Fruit fly (Drosophila melanogaster) whole organism, prepupa: ENCODE results near the gene Or67c.

ENCODE experiments used
- CG10631 ChIP-seq: fragments of 200-800 bp; sonication (Bioruptor generic); optimal IDR thresholded peaks from 2 replicates; lab custom pipeline; 2016; ENCODE audit warnings: missing biosample characterization, missing genetic modification characterization
- CG10669 ChIP-seq: fragments of 200-800 bp; sonication (Bioruptor generic); optimal IDR thresholded peaks from 3 replicates; lab custom pipeline; 2018; ENCODE audit warnings: missing biosample characterization, mild to moderate bottlenecking, missing genetic modification characterization, moderate library complexity
- CG11294 ChIP-seq: fragments of 200-800 bp; sonication (Bioruptor generic); IDR thresholded peaks from 2 replicates; pipeline ENCODE4 v1.3.6; 2022; ENCODE audit warnings: missing biosample characterization, missing genetic modification characterization
- CG11762 ChIP-seq: fragments of 200-800 bp; sonication (Bioruptor generic); optimal IDR thresholded peaks from 3 replicates; lab custom pipeline; 2016; ENCODE audit warnings: missing biosample characterization, missing genetic modification characterization; ENCODE audit not compliant: insufficient read depth
- CG11902 ChIP-seq: fragments of 200-800 bp; sonication (Bioruptor generic); optimal IDR thresholded peaks from 3 replicates; lab custom pipeline; 2016; ENCODE audit warnings: missing biosample characterization, missing genetic modification characterization
- CG15336 ChIP-seq: fragments of 200-800 bp; sonication (Bioruptor generic); IDR thresholded peaks from 2 replicates; pipeline ENCODE4 v1.3.6; 2022; ENCODE audit warnings: missing biosample characterization, missing genetic modification characterization
- CG16779 ChIP-seq: fragments of 200-800 bp; sonication (Bioruptor generic); optimal IDR thresholded peaks from 3 replicates; lab custom pipeline; 2017; ENCODE audit warnings: missing biosample characterization, mild to moderate bottlenecking, missing genetic modification characterization
- CG3032 ChIP-seq: fragments of 200-800 bp; optimal IDR thresholded peaks from 2 replicates; lab custom pipeline; 2019; ENCODE audit warnings: missing biosample characterization, mild to moderate bottlenecking, missing genetic modification characterization, moderate library complexity
- CG32006 ChIP-seq: fragments of 200-800 bp; sonication (Bioruptor generic); optimal IDR thresholded peaks from 3 replicates; lab custom pipeline; 2017; ENCODE audit warnings: missing biosample characterization, mild to moderate bottlenecking, missing genetic modification characterization
- CG3919 ChIP-seq: fragments of 200-800 bp; sonication (Bioruptor generic); optimal IDR thresholded peaks from 3 replicates; lab custom pipeline; 2016; ENCODE audit warnings: missing biosample characterization, missing genetic modification characterization
- CG4318 ChIP-seq: fragments of 200-800 bp; sonication (Bioruptor generic); optimal IDR thresholded peaks from 3 replicates; lab custom pipeline; 2017; ENCODE audit warnings: missing biosample characterization, mild to moderate bottlenecking, missing genetic modification characterization
- CG6163 ChIP-seq: fragments of 200-800 bp; sonication (Bioruptor generic); IDR thresholded peaks from 3 replicates; pipeline ENCODE4 v1.3.6; 2022; ENCODE audit warnings: missing biosample characterization, missing genetic modification characterization
- CG6276 ChIP-seq: fragments of 200-800 bp; sonication (Bioruptor generic); optimal IDR thresholded peaks from 2 replicates; lab custom pipeline; 2017; ENCODE audit warnings: missing biosample characterization, mild to moderate bottlenecking, missing genetic modification characterization
- CG6792 ChIP-seq: fragments of 200-800 bp; sonication (Bioruptor generic); optimal IDR thresholded peaks from 3 replicates; lab custom pipeline; 2016; ENCODE audit warnings: missing biosample characterization, missing genetic modification characterization
- CG6808 ChIP-seq: fragments of 200-800 bp; sonication (Bioruptor generic); optimal IDR thresholded peaks from 3 replicates; lab custom pipeline; 2017; ENCODE audit warnings: missing biosample characterization, missing genetic modification characterization, mild to moderate bottlenecking, moderate library complexity, missing genetic modification reagents
- CG6854 ChIP-seq: fragments of 200-800 bp; sonication (Bioruptor generic); optimal IDR thresholded peaks from 2 replicates; lab custom pipeline; 2017; ENCODE audit warnings: missing biosample characterization, mild to moderate bottlenecking, missing genetic modification characterization
- CG7368 ChIP-seq: fragments of 200-800 bp; sonication (Bioruptor generic); optimal IDR thresholded peaks from 3 replicates; lab custom pipeline; 2016; ENCODE audit warnings: missing biosample characterization, missing genetic modification characterization
- CG8119 ChIP-seq: fragments of 200-800 bp; sonication (Bioruptor generic); IDR thresholded peaks from 3 replicates; pipeline ENCODE4 v1.3.6; 2022; ENCODE audit warnings: missing biosample characterization, missing genetic modification characterization
- CG8319 ChIP-seq: fragments of 200-800 bp; sonication (Bioruptor generic); optimal IDR thresholded peaks from 3 replicates; lab custom pipeline; 2016; ENCODE audit warnings: missing biosample characterization, missing genetic modification characterization
- CG8632 ChIP-seq: fragments of 200-800 bp; sonication (Bioruptor generic); optimal IDR thresholded peaks from 3 replicates; lab custom pipeline; 2016; ENCODE audit warnings: missing biosample characterization, missing genetic modification characterization
- Eip75B ChIP-seq: fragments of 200-800 bp; sonication (Bioruptor generic); optimal IDR thresholded peaks from 3 replicates; lab custom pipeline; 2016; ENCODE audit warnings: missing biosample characterization, missing genetic modification characterization
- Eip78C ChIP-seq: fragments of 200-800 bp; sonication (Bioruptor generic); peaks from one replicate; lab custom pipeline; 2016; ENCODE audit warnings: missing biosample characterization, missing genetic modification characterization
- Ets21C ChIP-seq: fragments of 200-800 bp; sonication (Bioruptor generic); optimal IDR thresholded peaks from 3 replicates; lab custom pipeline; 2016; ENCODE audit warnings: missing biosample characterization, missing genetic modification characterization
- Ets96B ChIP-seq: fragments of 200-800 bp; optimal IDR thresholded peaks from 2 replicates; lab custom pipeline; 2019; ENCODE audit warnings: missing biosample characterization, mild to moderate bottlenecking, missing genetic modification characterization, moderate library complexity
- Hr38 ChIP-seq: sonication (Bioruptor generic); optimal IDR thresholded peaks from 2 replicates; lab custom pipeline; 2016; ENCODE audit warnings: missing biosample characterization, missing genetic modification characterization
- Hr39 ChIP-seq: fragments of 200-800 bp; sonication (Bioruptor generic); optimal IDR thresholded peaks from 2 replicates; lab custom pipeline; 2016; ENCODE audit warnings: missing biosample characterization, missing genetic modification characterization
- Hr4 ChIP-seq: fragments of 200-800 bp; sonication (Bioruptor generic); optimal IDR thresholded peaks from 3 replicates; lab custom pipeline; 2016; ENCODE audit warnings: missing biosample characterization, missing genetic modification characterization
- Lpt ChIP-seq: fragments of 200-800 bp; sonication (Bioruptor generic); optimal IDR thresholded peaks from 3 replicates; lab custom pipeline; 2016; ENCODE audit warnings: missing biosample characterization, missing genetic modification characterization
- OdsH ChIP-seq: fragments of 200-800 bp; sonication (Bioruptor generic); optimal IDR thresholded peaks from 3 replicates; lab custom pipeline; 2016; ENCODE audit warnings: missing biosample characterization, missing genetic modification characterization
- Smox ChIP-seq: fragments of 200-800 bp; sonication (Bioruptor generic); optimal IDR thresholded peaks from 3 replicates; lab custom pipeline; 2016; ENCODE audit warnings: missing biosample characterization, missing genetic modification characterization
- Sox102F ChIP-seq: fragments of 200-800 bp; sonication (Bioruptor generic); optimal IDR thresholded peaks from 2 replicates; lab custom pipeline; 2016; ENCODE audit warnings: missing biosample characterization, mild to moderate bottlenecking, missing genetic modification characterization
- Sox14 ChIP-seq: fragments of 200-800 bp; sonication (Bioruptor generic); optimal IDR thresholded peaks from 3 replicates; lab custom pipeline; 2016; ENCODE audit warnings: missing biosample characterization, missing genetic modification characterization
- achi ChIP-seq: fragments of 200-800 bp; sonication (Bioruptor generic); optimal IDR thresholded peaks from 3 replicates; lab custom pipeline; 2016; ENCODE audit warnings: missing biosample characterization, missing genetic modification characterization
- acj6 ChIP-seq: fragments of 200-800 bp; sonication (Bioruptor generic); optimal IDR thresholded peaks from 3 replicates; lab custom pipeline; 2016; ENCODE audit warnings: missing biosample characterization, missing genetic modification characterization
- dac ChIP-seq: fragments of 200-800 bp; sonication (Bioruptor generic); optimal IDR thresholded peaks from 2 replicates; lab custom pipeline; 2017; ENCODE audit warnings: missing biosample characterization, mild to moderate bottlenecking, missing genetic modification characterization
- dsx ChIP-seq: fragments of 200-800 bp; optimal IDR thresholded peaks from 3 replicates; lab custom pipeline; 2019; ENCODE audit warnings: missing biosample characterization, mild to moderate bottlenecking, missing genetic modification characterization, moderate library complexity; ENCODE audit not compliant: poor library complexity, severe bottlenecking
- eg ChIP-seq: fragments of 200-800 bp; sonication (Bioruptor generic); IDR thresholded peaks from 3 replicates; pipeline ENCODE4 v1.3.6; 2022; ENCODE audit warnings: missing biosample characterization, missing genetic modification characterization
- esn ChIP-seq: fragments of 200-800 bp; sonication (Bioruptor generic); optimal IDR thresholded peaks from 2 replicates; lab custom pipeline; 2016; ENCODE audit warnings: missing biosample characterization, mild to moderate bottlenecking, missing genetic modification characterization, moderate library complexity
- fd59A ChIP-seq: fragments of 200-800 bp; sonication (Bioruptor generic); optimal IDR thresholded peaks from 2 replicates; lab custom pipeline; 2017; ENCODE audit warnings: missing biosample characterization, mild to moderate bottlenecking, missing genetic modification characterization, missing genetic modification reagents
- lz ChIP-seq: fragments of 200-800 bp; sonication (Bioruptor generic); optimal IDR thresholded peaks from 3 replicates; lab custom pipeline; 2016; ENCODE audit warnings: missing biosample characterization, missing genetic modification characterization
- net ChIP-seq: fragments of 200-800 bp; sonication (Bioruptor generic); optimal IDR thresholded peaks from 3 replicates; lab custom pipeline; 2016; ENCODE audit warnings: missing biosample characterization, missing genetic modification characterization
- pdm3 ChIP-seq: fragments of 200-800 bp; sonication (Bioruptor generic); optimal IDR thresholded peaks from 3 replicates; lab custom pipeline; 2016; ENCODE audit warnings: missing biosample characterization, missing genetic modification characterization
- salr ChIP-seq, 2 experiments: fragments of 200-800 bp; sonication (Bioruptor generic); optimal IDR thresholded peaks; 3 replicates each; lab custom pipeline; 2016 to 2018; ENCODE audit warnings: missing biosample characterization in 2 of 2, missing genetic modification characterization in 2 of 2, mild to moderate bottlenecking in 1 of 2
- spab ChIP-seq: fragments of 200-800 bp; sonication (Bioruptor generic); optimal IDR thresholded peaks from 2 replicates; lab custom pipeline; 2017; ENCODE audit warnings: missing biosample characterization, mild to moderate bottlenecking, missing genetic modification characterization, missing genetic modification reagents
- ss ChIP-seq, 2 experiments: fragments of 200-800 bp; sonication (Bioruptor generic); optimal IDR thresholded peaks; 2 replicates in 1 of 2; 3 replicates in 1 of 2; lab custom pipeline; 2017 to 2018; ENCODE audit warnings: mild to moderate bottlenecking in 2 of 2, missing biosample characterization in 2 of 2, missing genetic modification characterization in 2 of 2, moderate library complexity in 1 of 2
- svp ChIP-seq: fragments of 200-800 bp; sonication (Bioruptor generic); peaks from one replicate; lab custom pipeline; 2016; ENCODE audit warnings: missing biosample characterization, missing genetic modification characterization
- topi ChIP-seq: fragments of 200-800 bp; sonication (Bioruptor generic); optimal IDR thresholded peaks from 3 replicates; lab custom pipeline; 2016; ENCODE audit warnings: missing biosample characterization, missing genetic modification characterization
- vri ChIP-seq: fragments of 200-800 bp; sonication (Bioruptor generic); optimal IDR thresholded peaks from 3 replicates; lab custom pipeline; 2016; ENCODE audit warnings: missing biosample characterization, mild to moderate bottlenecking, missing genetic modification characterization

Gene Or67c

DNA sequence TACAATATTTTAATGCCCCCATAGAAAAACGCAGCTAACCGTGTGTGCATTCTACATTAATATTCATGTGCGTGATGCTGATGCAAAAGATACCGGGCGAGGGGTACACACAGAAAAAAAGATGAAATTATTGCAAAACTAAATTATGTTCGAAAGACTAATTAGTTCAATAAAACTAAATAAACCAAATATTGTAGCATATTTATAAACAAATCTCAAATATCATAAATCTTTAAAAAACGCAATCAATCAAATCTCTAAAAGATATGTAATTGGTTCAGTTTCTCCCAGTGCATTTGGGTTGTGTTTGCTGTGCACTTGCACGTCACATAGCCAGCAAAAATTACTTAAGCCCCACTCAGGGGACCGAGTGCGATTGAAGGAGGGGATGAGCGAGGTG lies 45.9 kb downstream of the Or67c start:
- TF ChIP-seq Hr39 (GFP tag; lab: Kevin White, UChicago) (no peak), net (GFP tag; lab: Kevin White, UChicago) (peak; percentile 22), svp (GFP tag; lab: Kevin White, UChicago) (peak; percentile 51), CG6792 (GFP tag; lab: Kevin White, UChicago) (no peak), CG16779 (tag; lab: Kevin White, UChicago) (no peak), CG6163 (GFP tag; lab: Robert Waterston, UW) (0 out of 3 replicates have a peak, but pooled peaks have one; percentile 5), dsx (GFP tag; lab: Kevin White, UChicago) (peak; percentile 20), CG8632 (GFP tag; lab: Kevin White, UChicago) (peak; percentile 25), CG11294 (GFP tag; lab: Robert Waterston, UW) (no peak), CG6276 (GFP tag; lab: Kevin White, UChicago) (peak; percentile 38), spab (peak; percentile 17), CG8319 (no peak), CG3919 (peak; percentile 18), CG11762 (no peak), CG8119 (GFP tag; lab: Robert Waterston, UW) (peak; percentile 74), acj6 (GFP tag; lab: Kevin White, UChicago) (peak; percentile 35), Lpt (GFP tag; lab: Kevin White, UChicago) (no peak), pdm3 (GFP tag; lab: Kevin White, UChicago) (peak; percentile 18), CG7368 (GFP tag; lab: Kevin White, UChicago) (no peak), CG6808 (GFP tag; lab: Kevin White, UChicago) (no peak), CG10631 (GFP tag; lab: Kevin White, UChicago) (peak; percentile 52), esn (GFP tag; lab: Kevin White, UChicago) (no peak), vri (GFP tag; lab: Kevin White, UChicago) (no peak), Hr4 (peak; percentile 63), topi (GFP tag; lab: Kevin White, UChicago) (no peak), achi (GFP tag; lab: Kevin White, UChicago) (peak; percentile 31), Eip75B (GFP tag; lab: Kevin White, UChicago) (peak; percentile 17), ss (GFP tag; optimal IDR thresholded peaks at IDR 0.05; lab: Kevin White, UChicago) (peak; percentile 18 to 26), CG32006 (GFP tag; lab: Kevin White, UChicago) (peak; percentile 72), Ets96B (peak; percentile 27), CG10669 (GFP tag; lab: Kevin White, UChicago) (no peak), OdsH (GFP tag; lab: Kevin White, UChicago) (peak; percentile 55), Hr38 (no peak), lz (GFP tag; lab: Kevin White, UChicago) (no peak), eg (peak; percentile 27; the same call in 1 of the 3 replicates), Sox102F (no peak), salr (GFP tag; optimal IDR thresholded peaks at IDR 0.05; lab: Kevin White, UChicago) (peak in 1 of 2 experiments; percentile 60), CG6854 (GFP tag; lab: Kevin White, UChicago) (no peak), Smox (GFP tag; lab: Kevin White, UChicago) (no peak), fd59A (peak; percentile 8), Ets21C (no peak), CG4318 (peak; percentile 35), CG3032 (peak; percentile 42), Eip78C (GFP tag; lab: Kevin White, UChicago) (peak; percentile 72), CG11902 (GFP tag; lab: Kevin White, UChicago) (no peak), Sox14 (GFP tag; lab: Kevin White, UChicago) (peak; percentile 8), CG15336 (GFP tag; lab: Robert Waterston, UW) (peak; percentile 55; the same call in 1 of the 2 replicates), dac (GFP tag; lab: Kevin White, UChicago) (no peak)
